Fruit fly (Drosophila melanogaster) S2 (cell line): ENCODE results near the gene Cyp305a1.

Source experiments
- CG8478 ChIP-seq: fragments of >200 bp; optimal IDR thresholded peaks from 2 replicates; lab custom pipeline; 2018
- CTCF ChIP-seq, 2 experiments: fragments of >200 bp; optimal IDR thresholded peaks; 2 replicates each; lab custom pipeline; 2018

- no peak for TF ChIP-seq CG8478
- TF ChIP-seq CTCF (optimal IDR thresholded peaks at IDR 0.05; lab: Kevin White, UChicago), result no peak
Measured at dm6 chr3L:19833227-19833626, 20.1 kb upstream of the Cyp305a1 start.
